Fruit fly (Drosophila melanogaster) whole organism, embryonic: ENCODE results near the gene Amacr.
A peak's percentile ranks its signal among the peaks of the same experiment; 100 is the strongest.

ENCODE experiments used
- Abd-B ChIP-seq: fragments of 200-800 bp; sonication (Bioruptor generic); optimal IDR thresholded peaks from 2 replicates; lab custom pipeline; 2018; ENCODE audit warnings: missing biosample characterization, mild to moderate bottlenecking, missing genetic modification characterization, moderate library complexity
- Aef1 ChIP-seq: fragments of 200-800 bp; sonication (Bioruptor generic); IDR thresholded peaks from 3 replicates; pipeline ENCODE4 v1.3.6; 2022; ENCODE audit warnings: missing biosample characterization, missing genetic modification characterization
- Atf-2 ChIP-seq: fragments of 200-800 bp; sonication (Bioruptor generic); optimal IDR thresholded peaks from 2 replicates; lab custom pipeline; 2016; ENCODE audit warnings: missing biosample characterization, missing genetic modification characterization
- BtbVII ChIP-seq: fragments of 200-800 bp; sonication (Bioruptor generic); optimal IDR thresholded peaks from 3 replicates; lab custom pipeline; 2017; ENCODE audit warnings: missing biosample characterization, mild to moderate bottlenecking, missing genetic modification characterization
- CG11560 ChIP-seq: fragments of 200-800 bp; sonication (Bioruptor generic); IDR thresholded peaks from 3 replicates; pipeline ENCODE4 v1.3.6; 2022; ENCODE audit warnings: missing biosample characterization, missing genetic modification characterization
- CG13894 ChIP-seq: fragments of 200-800 bp; sonication (Bioruptor generic); optimal IDR thresholded peaks from 3 replicates; lab custom pipeline; 2018; ENCODE audit warnings: missing biosample characterization, mild to moderate bottlenecking, missing genetic modification characterization, moderate library complexity
- CG16779 ChIP-seq: fragments of 200-800 bp; sonication (Bioruptor generic); IDR thresholded peaks from 2 replicates; pipeline ENCODE4 v1.3.6; 2022; ENCODE audit warnings: missing biosample characterization, missing genetic modification characterization
- CG16863 ChIP-seq: fragments of 200-800 bp; sonication (Bioruptor generic); optimal IDR thresholded peaks from 3 replicates; lab custom pipeline; 2016; ENCODE audit warnings: missing biosample characterization, missing genetic modification characterization
- CG18764 ChIP-seq: fragments of 200-800 bp; sonication (Bioruptor generic); optimal IDR thresholded peaks from 3 replicates; lab custom pipeline; 2016; ENCODE audit warnings: missing biosample characterization, missing genetic modification characterization
- CG2116 ChIP-seq: fragments of 200-800 bp; sonication (Bioruptor generic); optimal IDR thresholded peaks from 3 replicates; lab custom pipeline; 2018; ENCODE audit warnings: missing biosample characterization, mild to moderate bottlenecking, missing genetic modification characterization
- CG34224 ChIP-seq: fragments of 200-800 bp; sonication (Bioruptor generic); IDR thresholded peaks from 3 replicates; pipeline ENCODE4 v1.3.6; 2022; ENCODE audit warnings: missing biosample characterization, missing genetic modification characterization; ENCODE audit not compliant: partially characterized antibody
- CG7839 ChIP-seq: fragments of 200-800 bp; sonication (Bioruptor generic); optimal IDR thresholded peaks from 3 replicates; lab custom pipeline; 2018; ENCODE audit warnings: missing biosample characterization, mild to moderate bottlenecking, missing genetic modification characterization, moderate library complexity
- CG8290 ChIP-seq, 3 experiments: fragments of 200-800 bp; sonication (Bioruptor generic); optimal IDR thresholded peaks; 2 replicates each; lab custom pipeline; 2016 to 2019; ENCODE audit warnings: missing biosample characterization in 3 of 3, missing genetic modification characterization in 3 of 3, mild to moderate bottlenecking in 2 of 3, moderate library complexity in 1 of 3
- CoRest ChIP-seq: fragments of 200-800 bp; sonication (Bioruptor generic); optimal IDR thresholded peaks from 3 replicates; lab custom pipeline; 2018; ENCODE audit warnings: missing biosample characterization, mild to moderate bottlenecking, missing genetic modification characterization, moderate library complexity
- D19A ChIP-seq: fragments of 200-800 bp; optimal IDR thresholded peaks from 3 replicates; lab custom pipeline; 2019; ENCODE audit warnings: missing biosample characterization, mild to moderate bottlenecking, missing genetic modification characterization, moderate library complexity
- Dip2 ChIP-seq: fragments of 200-800 bp; sonication (Bioruptor generic); IDR thresholded peaks from 2 replicates; pipeline ENCODE4 v1.3.6; 2022; ENCODE audit warnings: missing biosample characterization, missing genetic modification characterization
- Dll ChIP-seq: fragments of 200-800 bp; sonication (Bioruptor generic); IDR thresholded peaks from 4 replicates; pipeline ENCODE4 v1.3.6; 2022; ENCODE audit warnings: missing biosample characterization, missing genetic modification characterization; ENCODE audit not compliant: partially characterized antibody
- Ets65A ChIP-seq: fragments of 200-800 bp; sonication (Bioruptor generic); peaks from one replicate; lab custom pipeline; 2016; ENCODE audit warnings: missing biosample characterization, missing genetic modification characterization
- Fer3 ChIP-seq: fragments of 200-800 bp; sonication (Bioruptor generic); optimal IDR thresholded peaks from 2 replicates; lab custom pipeline; 2018; ENCODE audit warnings: missing biosample characterization, mild to moderate bottlenecking, missing genetic modification characterization, moderate library complexity
- HmgZ ChIP-seq: fragments of 200-800 bp; sonication (Bioruptor generic); optimal IDR thresholded peaks from 2 replicates; lab custom pipeline; 2018; ENCODE audit warnings: missing biosample characterization, mild to moderate bottlenecking, missing genetic modification characterization
- Jarid2 ChIP-seq: fragments of 200-800 bp; sonication (Bioruptor generic); optimal IDR thresholded peaks from 3 replicates; lab custom pipeline; 2017; ENCODE audit warnings: mild to moderate bottlenecking, missing biosample characterization, missing genetic modification reagents, missing genetic modification characterization
- Med ChIP-seq: fragments of 200-800 bp; sonication (Bioruptor generic); peaks from one replicate; lab custom pipeline; 2016; ENCODE audit warnings: missing biosample characterization, missing genetic modification characterization, mild to moderate bottlenecking, inconsistent platforms, moderate library complexity
- Mrtf ChIP-seq: fragments of 200-800 bp; sonication (Bioruptor generic); IDR thresholded peaks from 3 replicates; pipeline ENCODE4 v1.3.6; 2022; ENCODE audit warnings: missing biosample characterization, missing genetic modification characterization
- Vsx1 ChIP-seq: fragments of 200-800 bp; sonication (Bioruptor generic); optimal IDR thresholded peaks from 2 replicates; lab custom pipeline; 2017; ENCODE audit warnings: missing biosample characterization, mild to moderate bottlenecking, missing genetic modification characterization, missing genetic modification reagents
- ap ChIP-seq: fragments of 200-800 bp; sonication (Bioruptor generic); IDR thresholded peaks from 2 replicates; pipeline ENCODE4 v1.3.6; 2022; ENCODE audit warnings: missing biosample characterization, missing genetic modification characterization
- btn ChIP-seq: fragments of 200-800 bp; sonication (Bioruptor generic); optimal IDR thresholded peaks from 2 replicates; lab custom pipeline; 2016; ENCODE audit warnings: missing biosample characterization, missing genetic modification characterization
- dysf ChIP-seq: fragments of 200-800 bp; sonication (Bioruptor generic); IDR thresholded peaks from 3 replicates; pipeline ENCODE4 v1.3.6; 2022; ENCODE audit warnings: missing biosample characterization, missing genetic modification characterization
- eve ChIP-seq, 2 experiments: fragments of >200 bp; optimal IDR thresholded peaks; 2 replicates each; lab custom pipeline; 2017; ENCODE audit warnings: missing biosample characterization in 2 of 2, missing genetic modification characterization in 2 of 2
- ftz-f1 ChIP-seq: fragments of 200-800 bp; sonication (Bioruptor generic); optimal IDR thresholded peaks from 2 replicates; lab custom pipeline; 2016; ENCODE audit warnings: missing biosample characterization, missing genetic modification characterization
- gcm ChIP-seq: fragments of 200-800 bp; sonication (Bioruptor generic); optimal IDR thresholded peaks from 2 replicates; lab custom pipeline; 2019; ENCODE audit warnings: missing biosample characterization, mild to moderate bottlenecking, missing genetic modification characterization, moderate library complexity
- gcm2 ChIP-seq: fragments of 200-800 bp; sonication (Bioruptor generic); optimal IDR thresholded peaks from 2 replicates; lab custom pipeline; 2016; ENCODE audit warnings: missing biosample characterization, missing genetic modification characterization
- ham ChIP-seq: fragments of 200-800 bp; sonication (Bioruptor generic); IDR thresholded peaks from 2 replicates; pipeline ENCODE4 v1.3.6; 2022; ENCODE audit warnings: missing biosample characterization, missing genetic modification characterization
- knrl ChIP-seq: fragments of 200-800 bp; sonication (Bioruptor generic); IDR thresholded peaks from 3 replicates; pipeline ENCODE4 v1.3.6; 2022; ENCODE audit warnings: missing biosample characterization, missing genetic modification characterization; ENCODE audit not compliant: partially characterized antibody
- lab ChIP-seq: fragments of 200-800 bp; sonication (Bioruptor generic); optimal IDR thresholded peaks from 3 replicates; lab custom pipeline; 2017; ENCODE audit warnings: missing biosample characterization, missing genetic modification characterization, mild to moderate bottlenecking, moderate library complexity, missing genetic modification reagents
- luna ChIP-seq: fragments of 200-800 bp; sonication (Bioruptor generic); optimal IDR thresholded peaks from 2 replicates; lab custom pipeline; 2016; ENCODE audit warnings: missing biosample characterization, missing genetic modification characterization
- nerfin-2 ChIP-seq: fragments of 200-800 bp; sonication (Bioruptor generic); IDR thresholded peaks from 2 replicates; pipeline ENCODE4 v1.3.6; 2022; ENCODE audit warnings: missing biosample characterization, missing genetic modification characterization; ENCODE audit not compliant: partially characterized antibody
- nmo ChIP-seq: fragments of 200-800 bp; sonication (Bioruptor generic); optimal IDR thresholded peaks from 2 replicates; lab custom pipeline; 2018; ENCODE audit warnings: missing biosample characterization, mild to moderate bottlenecking, missing genetic modification characterization, moderate library complexity
- onecut ChIP-seq: fragments of 200-800 bp; sonication (Bioruptor generic); IDR thresholded peaks from 2 replicates; pipeline ENCODE4 v1.3.6; 2022; ENCODE audit warnings: missing biosample characterization, missing genetic modification characterization
- peb ChIP-seq: fragments of 200-800 bp; sonication (Bioruptor generic); IDR thresholded peaks from 2 replicates; pipeline ENCODE4 v1.3.6; 2022; ENCODE audit warnings: missing biosample characterization, missing genetic modification characterization
- pros ChIP-seq: fragments of 200-800 bp; sonication (Bioruptor generic); optimal IDR thresholded peaks from 3 replicates; lab custom pipeline; 2019; ENCODE audit warnings: missing biosample characterization, mild to moderate bottlenecking, missing genetic modification characterization, moderate library complexity
- psq ChIP-seq: fragments of 200-800 bp; sonication (Bioruptor generic); optimal IDR thresholded peaks from 2 replicates; lab custom pipeline; 2017; ENCODE audit warnings: missing biosample characterization, missing genetic modification characterization
- ranshi ChIP-seq: fragments of 200-800 bp; sonication (Bioruptor generic); IDR thresholded peaks from 2 replicates; pipeline ENCODE4 v1.3.6; 2022; ENCODE audit warnings: missing biosample characterization, missing genetic modification characterization
- scrt ChIP-seq: fragments of 200-800 bp; sonication (Bioruptor generic); optimal IDR thresholded peaks from 2 replicates; lab custom pipeline; 2018; ENCODE audit warnings: missing biosample characterization, mild to moderate bottlenecking, missing genetic modification characterization, moderate library complexity
- sd ChIP-seq: fragments of 200-800 bp; sonication (Bioruptor generic); optimal IDR thresholded peaks from 3 replicates; lab custom pipeline; 2018; ENCODE audit warnings: missing biosample characterization, mild to moderate bottlenecking, missing genetic modification characterization, moderate library complexity
- tin ChIP-seq: fragments of 200-800 bp; sonication (Bioruptor generic); optimal IDR thresholded peaks from 3 replicates; lab custom pipeline; 2016; ENCODE audit warnings: missing biosample characterization, missing genetic modification characterization
- tna ChIP-seq: fragments of 200-800 bp; sonication (Bioruptor generic); IDR thresholded peaks from 2 replicates; pipeline ENCODE4 v1.3.6; 2022; ENCODE audit warnings: missing biosample characterization, missing genetic modification characterization; ENCODE audit not compliant: partially characterized antibody
- toy ChIP-seq: fragments of 200-800 bp; sonication (Bioruptor generic); IDR thresholded peaks from 2 replicates; pipeline ENCODE4 v1.3.6; 2022; ENCODE audit warnings: missing biosample characterization, missing genetic modification characterization

Amacr gene

DNA sequence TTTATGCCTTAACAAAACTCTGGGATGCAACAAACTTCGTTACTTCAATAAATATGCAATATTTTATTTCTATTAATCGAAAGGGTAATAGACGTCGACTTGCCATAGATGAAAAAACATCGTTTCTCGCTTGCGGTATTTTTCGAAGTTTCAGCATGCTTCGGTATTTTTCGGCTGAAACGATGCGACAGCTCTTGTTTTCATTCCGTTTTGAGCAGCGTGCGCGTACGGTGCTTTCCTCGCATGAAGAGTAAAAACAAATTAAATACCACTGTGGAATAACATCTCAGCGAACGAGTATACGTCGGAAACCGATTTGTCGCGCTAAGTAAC, 45.3 kb upstream of the Amacr start, which contains the start of gene CG9328 (continued):
- TF ChIP-seq sd (peak; percentile 55), gcm (peak; percentile 17), CG13894 (peak; percentile 74), tin (GFP tag; lab: Kevin White, UChicago) (peak; percentile 35)

DNA sequence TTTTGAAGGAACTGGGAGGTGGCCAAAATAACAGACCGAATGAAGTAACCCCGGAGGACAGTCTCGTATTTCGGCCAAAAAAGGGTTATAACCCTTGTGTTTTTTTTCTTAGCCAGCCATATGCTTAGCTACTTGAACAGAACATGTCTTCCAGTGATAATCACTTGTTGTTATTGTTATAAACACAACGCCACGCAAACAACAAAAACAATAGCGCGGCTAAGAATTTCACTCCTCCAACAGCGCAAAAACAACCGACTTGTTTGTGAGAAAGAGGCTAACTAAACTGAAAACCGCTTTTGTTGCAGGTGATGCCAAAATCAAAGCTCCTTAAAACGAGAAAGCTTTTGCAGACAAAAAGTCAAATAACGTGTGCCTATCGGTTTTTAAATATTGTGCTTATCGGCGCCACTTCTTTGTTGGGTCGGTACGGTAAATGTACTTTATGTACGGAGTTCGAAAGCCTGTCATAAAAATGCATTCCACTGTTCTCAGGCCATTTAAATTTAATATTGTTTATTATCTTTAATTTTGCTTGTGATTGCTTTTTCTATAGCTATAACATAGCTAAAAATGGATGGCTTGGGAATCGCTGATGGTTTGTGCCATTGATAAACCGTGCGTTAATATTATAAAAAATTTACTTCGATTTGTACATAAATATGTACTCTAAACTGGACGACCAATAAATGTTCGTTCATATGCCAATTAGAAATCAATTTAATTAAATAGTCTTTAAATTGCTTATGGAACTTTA, 44.8 kb upstream of the Amacr start, which contains the start of gene vari:
vari (minus strand) TSS at position 285 of the 757 bp plus-strand sequence.
- TF ChIP-seq psq (GFP tag; lab: Kevin White, UChicago) (no peak), peb (GFP tag; lab: Robert Waterston, UW) (no peak), CG16863 (GFP tag; lab: Kevin White, UChicago) (no peak), onecut (GFP tag; lab: Robert Waterston, UW) (no peak), pros (GFP tag; lab: Kevin White, UChicago) (no peak), ranshi (no peak), CoRest (tag; lab: Kevin White, UChicago) (no peak), nerfin-2 (GFP tag; lab: Robert Waterston, UW) (0 out of 2 replicates have a peak, but pooled peaks have one; percentile 26), ap (GFP tag; lab: Robert Waterston, UW) (no peak), Atf-2 (GFP tag; lab: Kevin White, UChicago) (no peak), CG34224 (GFP tag; lab: Robert Waterston, UW) (peak; percentile 12; the same call in 1 of the 3 replicates), tna (GFP tag; lab: Robert Waterston, UW) (0 out of 2 replicates have a peak, but pooled peaks have one; percentile 26), ftz-f1 (GFP tag; lab: Kevin White, UChicago) (no peak), CG7839 (tag; lab: Kevin White, UChicago) (no peak), nmo (no peak), lab (GFP tag; lab: Kevin White, UChicago) (peak; percentile 28), Fer3 (tag; lab: Kevin White, UChicago) (no peak), luna (no peak), Dll (GFP tag; lab: Robert Waterston, UW) (no peak), btn (GFP tag; lab: Kevin White, UChicago) (no peak), Vsx1 (no peak), toy (GFP tag; lab: Robert Waterston, UW) (no peak), knrl (GFP tag; lab: Robert Waterston, UW) (no peak), dysf (GFP tag; lab: Robert Waterston, UW) (peak; percentile 51; the same call in 1 of the 3 replicates), CG16779 (GFP tag; lab: Robert Waterston, UW) (no peak), Abd-B (GFP tag; lab: Kevin White, UChicago) (peak; percentile 45), CG8290 (GFP tag; optimal IDR thresholded peaks at IDR 0.05; lab: Kevin White, UChicago) (no peak), CG8290 (tag; optimal IDR thresholded peaks at IDR 0.05; lab: Kevin White, UChicago) (peak in 1 of 2 experiments; percentile 39), HmgZ (no peak), Jarid2 (GFP tag; lab: Kevin White, UChicago) (peak; percentile 84), Aef1 (GFP tag; lab: Robert Waterston, UW) (peak; percentile 44; the same call in 2 of the 3 replicates), Mrtf (0 out of 3 replicates have a peak, but pooled peaks have one; percentile 12), CG2116 (GFP tag; lab: Kevin White, UChicago) (peak; percentile 60), eve (GFP tag; optimal IDR thresholded peaks at IDR 0.05; lab: Kevin White, UChicago) (peak in 1 of 2 experiments; percentile 59), Dip2 (GFP tag; lab: Robert Waterston, UW) (no peak), scrt (GFP tag; lab: Kevin White, UChicago) (peak; percentile 58), Ets65A (GFP tag; lab: Kevin White, UChicago) (no peak), CG11560 (tag; lab: Robert Waterston, UW) (no peak), ham (GFP tag; lab: Robert Waterston, UW) (no peak), D19A (tag; lab: Kevin White, UChicago) (no peak), BtbVII (peak; percentile 1), gcm2 (no peak), Med (GFP tag; lab: Kevin White, UChicago) (peak; percentile 82), CG18764 (no peak)
